Worm (Caenorhabditis elegans) whole organism, L2 larva: ENCODE measurements around the gene Y73C8B.1.

Experiments
- Y55F3AM.14 ChIP-seq: fragments of 200-800 bp; sonication (Bioruptor generic); optimal IDR thresholded peaks from 2 replicates; lab custom pipeline; 2018; ENCODE audit warnings: mild to moderate bottlenecking, missing genetic modification characterization, missing compliant biosample characterization
- alr-1 ChIP-seq: fragments of 150-350 bp; optimal IDR thresholded peaks from 2 replicates; lab custom pipeline; 2014; ENCODE audit warnings: missing biosample characterization, missing genetic modification characterization
- aly-2 ChIP-seq: fragments of 150-350 bp; optimal IDR thresholded peaks from 2 replicates; lab custom pipeline; 2014; ENCODE audit warnings: missing biosample characterization, missing genetic modification characterization
- ama-1 ChIP-seq: fragments of 150-350 bp; optimal IDR thresholded peaks from 2 replicates; lab custom pipeline; 2018; ENCODE audit warnings: inconsistent platforms
- ceh-16 ChIP-seq: fragments of 150-350 bp; optimal IDR thresholded peaks from 2 replicates; lab custom pipeline; 2014; ENCODE audit warnings: missing biosample characterization, missing genetic modification characterization
- ceh-82 ChIP-seq: fragments of 150-350 bp; optimal IDR thresholded peaks from 2 replicates; lab custom pipeline; 2014; ENCODE audit warnings: missing biosample characterization, missing genetic modification characterization
- crh-2 ChIP-seq: sonication (generic microtip); optimal IDR thresholded peaks from 2 replicates; lab custom pipeline; 2017; ENCODE audit warnings: missing biosample characterization, missing genetic modification characterization
- dmd-4 ChIP-seq: sonication (generic microtip); optimal IDR thresholded peaks from 2 replicates; lab custom pipeline; 2017; ENCODE audit warnings: missing biosample characterization, missing genetic modification characterization
- egl-27 ChIP-seq: sonication (generic microtip); optimal IDR thresholded peaks from 3 replicates; lab custom pipeline; 2017; ENCODE audit warnings: missing biosample characterization, missing genetic modification reagents, missing genetic modification characterization
- elt-1 ChIP-seq: fragments of 150-350 bp; optimal IDR thresholded peaks from 2 replicates; lab custom pipeline; 2014; ENCODE audit warnings: missing biosample characterization, missing genetic modification characterization
- elt-3 ChIP-seq: sonication (generic microtip); optimal IDR thresholded peaks from 2 replicates; lab custom pipeline; 2017; ENCODE audit warnings: missing biosample characterization, missing genetic modification characterization
- fos-1 ChIP-seq: fragments of 150-350 bp; optimal IDR thresholded peaks from 2 replicates; lab custom pipeline; 2014; ENCODE audit warnings: missing biosample characterization, missing genetic modification characterization
- lin-11 ChIP-seq: fragments of 150-350 bp; sonication (generic microtip); optimal IDR thresholded peaks from 2 replicates; lab custom pipeline; 2014; ENCODE audit warnings: missing biosample characterization, missing genetic modification characterization, inconsistent platforms, mixed read lengths
- lin-13 ChIP-seq: fragments of 150-350 bp; optimal IDR thresholded peaks from 2 replicates; lab custom pipeline; 2014; ENCODE audit warnings: missing biosample characterization, missing genetic modification reagents, missing genetic modification characterization
- lin-39 ChIP-seq: fragments of 150-350 bp; optimal IDR thresholded peaks from 2 replicates; lab custom pipeline; 2014; ENCODE audit warnings: missing biosample characterization, missing genetic modification reagents, missing genetic modification characterization
- mab-5 ChIP-seq: fragments of 150-350 bp; optimal IDR thresholded peaks from 2 replicates; lab custom pipeline; 2014; ENCODE audit warnings: missing biosample characterization, missing genetic modification characterization
- mbf-1 ChIP-seq: sonication (generic microtip); optimal IDR thresholded peaks from 2 replicates; lab custom pipeline; 2017; ENCODE audit warnings: missing biosample characterization, missing genetic modification characterization
- mdl-1 ChIP-seq, 2 experiments: fragments of 150-350 bp in 1 of 2; sonication (generic microtip) in 1 of 2; optimal IDR thresholded peaks; 2 replicates each; lab custom pipeline; 2017; ENCODE audit warnings: missing biosample characterization in 2 of 2, missing genetic modification characterization in 2 of 2
- nhr-11 ChIP-seq: fragments of 150-350 bp; optimal IDR thresholded peaks from 2 replicates; lab custom pipeline; 2014; ENCODE audit warnings: missing biosample characterization, missing genetic modification characterization
- nhr-129 ChIP-seq: fragments of 150-350 bp; optimal IDR thresholded peaks from 2 replicates; lab custom pipeline; 2014; ENCODE audit warnings: missing biosample characterization, missing genetic modification characterization
- nhr-21 ChIP-seq: fragments of 150-350 bp; optimal IDR thresholded peaks from 2 replicates; lab custom pipeline; 2014; ENCODE audit warnings: missing biosample characterization, missing genetic modification characterization
- nhr-23 ChIP-seq: fragments of 150-350 bp; optimal IDR thresholded peaks from 2 replicates; lab custom pipeline; 2014; ENCODE audit warnings: missing biosample characterization, missing genetic modification reagents, missing genetic modification characterization
- nhr-237 ChIP-seq: fragments of 150-350 bp; optimal IDR thresholded peaks from 2 replicates; lab custom pipeline; 2014; ENCODE audit warnings: missing biosample characterization, missing genetic modification characterization
- nhr-25 ChIP-seq: fragments of 150-350 bp; sonication (generic microtip); optimal IDR thresholded peaks from 3 replicates; lab custom pipeline; 2014; ENCODE audit warnings: missing biosample characterization, missing genetic modification characterization
- nhr-6 ChIP-seq: fragments of 150-350 bp; optimal IDR thresholded peaks from 2 replicates; lab custom pipeline; 2014; ENCODE audit warnings: missing biosample characterization, missing genetic modification characterization
- nhr-77 ChIP-seq: fragments of 150-350 bp; optimal IDR thresholded peaks from 2 replicates; lab custom pipeline; 2014; ENCODE audit warnings: missing biosample characterization, missing genetic modification characterization
- peb-1 ChIP-seq: fragments of 150-350 bp; optimal IDR thresholded peaks from 2 replicates; lab custom pipeline; 2014; ENCODE audit warnings: missing biosample characterization, missing genetic modification characterization
- skn-1 ChIP-seq: sonication (generic microtip); optimal IDR thresholded peaks from 2 replicates; lab custom pipeline; 2017; ENCODE audit warnings: missing biosample characterization, missing genetic modification characterization
- sma-9 ChIP-seq, 2 experiments: fragments of 150-350 bp in 1 of 2; sonication (generic microtip) in 1 of 2; optimal IDR thresholded peaks; 2 replicates each; lab custom pipeline; 2014 to 2016; ENCODE audit warnings: missing genetic modification characterization in 2 of 2, mild to moderate bottlenecking in 1 of 2, missing biosample characterization in 1 of 2, missing compliant biosample characterization in 1 of 2, missing genetic modification reagents in 1 of 2, moderate library complexity in 1 of 2
- snpc-4 ChIP-seq: fragments of 150-350 bp; optimal IDR thresholded peaks from 2 replicates; lab custom pipeline; 2014; ENCODE audit warnings: missing biosample characterization, missing genetic modification characterization
- unc-39 ChIP-seq: fragments of 150-350 bp; optimal IDR thresholded peaks from 2 replicates; lab custom pipeline; 2014; ENCODE audit warnings: missing biosample characterization, missing genetic modification characterization
- unc-55 ChIP-seq: fragments of 150-350 bp; sonication (generic microtip); optimal IDR thresholded peaks from 3 replicates; lab custom pipeline; 2014; ENCODE audit warnings: missing biosample characterization, missing genetic modification reagents, missing genetic modification characterization
- unc-62 ChIP-seq: fragments of 150-350 bp; optimal IDR thresholded peaks from 2 replicates; lab custom pipeline; 2014; ENCODE audit warnings: missing biosample characterization, missing genetic modification reagents, missing genetic modification characterization
- zag-1 ChIP-seq: fragments of 150-350 bp; optimal IDR thresholded peaks from 2 replicates; lab custom pipeline; 2014; ENCODE audit warnings: missing biosample characterization, missing genetic modification characterization
- ztf-1 ChIP-seq: fragments of 200-800 bp; sonication (Bioruptor generic); conservative IDR thresholded peaks from 2 replicates; pipeline ENCODE4 v1.3.6; 2022; ENCODE audit warnings: missing genetic modification characterization, missing compliant biosample characterization
- ztf-4 ChIP-seq: fragments of 150-350 bp; optimal IDR thresholded peaks from 2 replicates; lab custom pipeline; 2014; ENCODE audit warnings: missing biosample characterization, missing genetic modification characterization

The Y73C8B.1 gene

ce11 chrV:3165438-3165837 is 31.2 kb downstream of the Y73C8B.1 start, which contains the start of gene C36C5.14:
Gene C36C5.14, minus strand, starts transcription at chrV:3165538.
- no peak for TF ChIP-seq nhr-21
- no peak for TF ChIP-seq nhr-11 (tag; lab: Kevin White, UChicago)
- TF ChIP-seq lin-11 (tag; lab: Kevin White, UChicago) = no peak
- TF ChIP-seq nhr-77 (tag; lab: Kevin White, UChicago) = no peak
- no peak for TF ChIP-seq aly-2
- no peak for TF ChIP-seq ztf-1 (GFP tag; lab: Robert Waterston, UW)

- TF ChIP-seq nhr-21 (no peak), unc-62 (no peak), dmd-4 (no peak)
These were observed 33.5 kb downstream of the Y73C8B.1 start for ce11 chrV:3163143-3163542.

ce11 chrV:3162299-3162698 is 34.4 kb downstream of the Y73C8B.1 start:
- no peak for TF ChIP-seq ceh-16 (tag; lab: Kevin White, UChicago)
- no peak for TF ChIP-seq elt-3
- no peak for TF ChIP-seq ceh-82 (tag; lab: Kevin White, UChicago)
- TF ChIP-seq ama-1 (lab: Kevin White, UChicago) = no peak
- no peak for TF ChIP-seq mbf-1 (tag; lab: Kevin White, UChicago)
- no peak for TF ChIP-seq mab-5 (tag; lab: Kevin White, UChicago)
- TF ChIP-seq sma-9 (GFP tag; optimal IDR thresholded peaks at IDR 0.05; lab: Kevin White, UChicago) = no peak
- TF ChIP-seq sma-9 (tag; optimal IDR thresholded peaks at IDR 0.05; lab: Kevin White, UChicago) = no peak
- TF ChIP-seq nhr-129 (tag; lab: Kevin White, UChicago) = no peak
- no peak for TF ChIP-seq elt-1 (tag; lab: Kevin White, UChicago)
- TF ChIP-seq unc-39 (tag; lab: Kevin White, UChicago) = no peak
- TF ChIP-seq nhr-21 = no peak
- no peak for TF ChIP-seq skn-1 (tag; lab: Kevin White, UChicago)
- no peak for TF ChIP-seq lin-39 (tag; lab: Kevin White, UChicago)
- TF ChIP-seq zag-1 (tag; lab: Kevin White, UChicago) = no peak
- TF ChIP-seq Y55F3AM.14 = no peak

- no peak for TF ChIP-seq peb-1
- TF ChIP-seq elt-1 (tag; lab: Kevin White, UChicago) = no peak
- TF ChIP-seq ztf-4 (tag; lab: Kevin White, UChicago) = no peak
- TF ChIP-seq mdl-1 (tag; optimal IDR thresholded peaks at IDR 0.05; lab: Kevin White, UChicago) = no peak
- no peak for TF ChIP-seq snpc-4
- TF ChIP-seq nhr-237 (tag; lab: Kevin White, UChicago) = no peak
- TF ChIP-seq lin-11 (tag; lab: Kevin White, UChicago) = no peak
- TF ChIP-seq nhr-6 = no peak
These were observed 37.4 kb downstream of the Y73C8B.1 start, which contains the start of gene C36C5.12 for ce11 chrV:3159252-3159651. Gene C36C5.12, minus strand, starts transcription at chrV:3159352.

- TF ChIP-seq mab-5 (tag; lab: Kevin White, UChicago) = no peak
- TF ChIP-seq alr-1 (tag; lab: Kevin White, UChicago) = no peak
- TF ChIP-seq unc-55 (GFP tag; lab: Kevin White, UChicago) = no peak
- no peak for TF ChIP-seq skn-1 (tag; lab: Kevin White, UChicago)
These were observed 38.3 kb downstream of the Y73C8B.1 start for ce11 chrV:3158379-3158778.

ce11 chrV:3156786-3157185 is 39.9 kb downstream of the Y73C8B.1 start, which contains the start of gene exh-1:
Gene exh-1, plus strand, starts transcription at chrV:3157086.
- TF ChIP-seq nhr-25 (tag; lab: Kevin White, UChicago) (no peak), egl-27 (no peak), aly-2 (no peak), elt-1 (tag; lab: Kevin White, UChicago) (no peak), ama-1 (lab: Kevin White, UChicago) (no peak), nhr-23 (no peak), crh-2 (tag; lab: Kevin White, UChicago) (no peak), lin-13 (no peak), ceh-16 (tag; lab: Kevin White, UChicago) (no peak), lin-11 (tag; lab: Kevin White, UChicago) (no peak), fos-1 (no peak), dmd-4 (no peak)
